Worm (Caenorhabditis elegans) whole organism, L4/young adult: Measurements from ENCODE around the gene R02E12.5.

Experiments used
- dao-5 ChIP-seq: sonication (generic microtip); optimal IDR thresholded peaks from 2 replicates; lab custom pipeline; 2016; ENCODE audit warnings: missing genotype, missing genetic modification characterization, moderate library complexity, missing compliant biosample characterization
- him-1 ChIP-seq: sonication (generic microtip); optimal IDR thresholded peaks from 2 replicates; lab custom pipeline; 2016; ENCODE audit warnings: missing genotype, missing genetic modification reagents, missing genetic modification characterization, missing compliant biosample characterization

- TF ChIP-seq him-1 (tag; lab: Kevin White, UChicago) (no peak), dao-5 (tag; lab: Kevin White, UChicago) (no peak)
Observed at ce11 chrX:4010383-4010782, 13.2 kb downstream of the R02E12.5 start.
